Worm (Caenorhabditis elegans) whole organism, L1 larva: Measurements from ENCODE around the gene Y37B11A.3.
A peak's percentile ranks its signal among the peaks of the same experiment; 100 is the strongest.

ENCODE experiments used
- F16B12.6 ChIP-seq: fragments of 150-350 bp; optimal IDR thresholded peaks from 2 replicates; lab custom pipeline; 2014; ENCODE audit warnings: missing biosample characterization, missing genetic modification characterization
- aha-1 ChIP-seq: fragments of 150-350 bp; optimal IDR thresholded peaks from 2 replicates; lab custom pipeline; 2014; ENCODE audit warnings: missing biosample characterization, missing genetic modification characterization
- alr-1 ChIP-seq: fragments of 200-800 bp; sonication (Bioruptor generic); optimal IDR thresholded peaks from 2 replicates; lab custom pipeline; 2018; ENCODE audit warnings: borderline replicate concordance, mild to moderate bottlenecking, missing genetic modification characterization, missing compliant biosample characterization
- aly-2 ChIP-seq: fragments of 150-350 bp; optimal IDR thresholded peaks from 2 replicates; lab custom pipeline; 2014; ENCODE audit warnings: missing biosample characterization, missing genetic modification characterization
- ama-1 ChIP-seq: fragments of 150-350 bp; optimal IDR thresholded peaks from 2 replicates; lab custom pipeline; 2014
- blmp-1 ChIP-seq: fragments of 150-350 bp; optimal IDR thresholded peaks from 2 replicates; lab custom pipeline; 2014; ENCODE audit warnings: missing biosample characterization, missing genetic modification characterization
- ceh-8 ChIP-seq: fragments of 200-800 bp; sonication (Bioruptor generic); optimal IDR thresholded peaks from 2 replicates; lab custom pipeline; 2018; ENCODE audit warnings: mild to moderate bottlenecking, missing genetic modification characterization, moderate library complexity, missing compliant biosample characterization
- ceh-82 ChIP-seq, 3 experiments: fragments of 150-350 bp in 1 of 3; sonication (generic microtip) in 2 of 3; optimal IDR thresholded peaks; 2 replicates each; lab custom pipeline; 2014 to 2017; ENCODE audit warnings: missing biosample characterization in 3 of 3, missing genetic modification characterization in 3 of 3
- ceh-88 ChIP-seq: fragments of 200-800 bp; sonication (Bioruptor generic); IDR thresholded peaks from 2 replicates; pipeline ENCODE4 v1.3.6; 2022; ENCODE audit warnings: missing genetic modification characterization, missing compliant biosample characterization
- efl-3 ChIP-seq: fragments of 200-800 bp; sonication (Bioruptor generic); optimal IDR thresholded peaks from 2 replicates; lab custom pipeline; 2018; ENCODE audit warnings: mild to moderate bottlenecking, missing genetic modification characterization, missing compliant biosample characterization
- elt-3 ChIP-seq, 6 experiments: fragments of 150-350 bp in 1 of 6; sonication (generic microtip); optimal IDR thresholded peaks; 2 replicates each; lab custom pipeline; 2017 to 2018; ENCODE audit warnings: missing biosample characterization in 6 of 6, missing genetic modification characterization in 6 of 6, inconsistent platforms in 1 of 6
- ets-5 ChIP-seq: fragments of 200-800 bp; sonication (Bioruptor generic); IDR thresholded peaks from 2 replicates; pipeline ENCODE4 v1.3.6; 2022; ENCODE audit warnings: missing genetic modification characterization, missing compliant biosample characterization
- fkh-4 ChIP-seq: sonication (generic microtip); optimal IDR thresholded peaks from 2 replicates; lab custom pipeline; 2016; ENCODE audit warnings: missing compliant biosample characterization, missing genetic modification characterization, borderline replicate concordance
- grh-1 ChIP-seq: fragments of 200-800 bp; sonication (Bioruptor generic); IDR thresholded peaks from 2 replicates; pipeline ENCODE4 v1.3.6; 2022; ENCODE audit warnings: missing genetic modification reagents, missing genetic modification characterization, missing compliant biosample characterization
- hlh-4 ChIP-seq: sonication (generic microtip); optimal IDR thresholded peaks from 2 replicates; lab custom pipeline; 2016; ENCODE audit warnings: mild to moderate bottlenecking, missing genetic modification characterization, missing compliant biosample characterization
- hpl-2 ChIP-seq: fragments of 150-350 bp; optimal IDR thresholded peaks from 2 replicates; lab custom pipeline; 2014; ENCODE audit warnings: missing biosample characterization, missing genetic modification reagents, missing genetic modification characterization
- irx-1 ChIP-seq: sonication (generic microtip); optimal IDR thresholded peaks from 2 replicates; lab custom pipeline; 2016; ENCODE audit warnings: missing genetic modification characterization, missing compliant biosample characterization
- jun-1 ChIP-seq: fragments of 150-350 bp; optimal IDR thresholded peaks from 2 replicates; lab custom pipeline; 2014; ENCODE audit warnings: missing biosample characterization, missing genetic modification reagents, missing genetic modification characterization
- lin-13 ChIP-seq: fragments of 150-350 bp; optimal IDR thresholded peaks from 2 replicates; lab custom pipeline; 2014; ENCODE audit warnings: missing biosample characterization, missing genetic modification reagents, missing genetic modification characterization
- lin-14 ChIP-seq: fragments of 200-800 bp; sonication (Bioruptor generic); optimal IDR thresholded peaks from 2 replicates; lab custom pipeline; 2018; ENCODE audit warnings: mild to moderate bottlenecking, missing genetic modification characterization, moderate library complexity, missing compliant biosample characterization
- lin-15B ChIP-seq: fragments of 150-350 bp; sonication (generic microtip); optimal IDR thresholded peaks from 3 replicates; lab custom pipeline; 2014; ENCODE audit warnings: missing biosample characterization, missing genetic modification characterization
- lir-3 ChIP-seq: sonication (generic microtip); optimal IDR thresholded peaks from 2 replicates; lab custom pipeline; 2016; ENCODE audit warnings: mild to moderate bottlenecking, missing genetic modification characterization, moderate library complexity, missing compliant biosample characterization; ENCODE audit not compliant: poor library complexity
- mef-2 ChIP-seq: fragments of 150-350 bp; optimal IDR thresholded peaks from 2 replicates; lab custom pipeline; 2014; ENCODE audit warnings: missing biosample characterization, missing genetic modification characterization
- mep-1 ChIP-seq: fragments of 150-350 bp; optimal IDR thresholded peaks from 2 replicates; lab custom pipeline; 2014; ENCODE audit warnings: missing biosample characterization, missing genetic modification characterization
- nhr-12 ChIP-seq: sonication (generic microtip); optimal IDR thresholded peaks from 2 replicates; lab custom pipeline; 2017; ENCODE audit warnings: missing biosample characterization, missing genetic modification characterization
- nhr-20 ChIP-seq: sonication (generic microtip); optimal IDR thresholded peaks from 2 replicates; lab custom pipeline; 2016; ENCODE audit warnings: mild to moderate bottlenecking, missing genetic modification characterization, missing compliant biosample characterization
- nhr-237 ChIP-seq: fragments of 150-350 bp; optimal IDR thresholded peaks from 2 replicates; lab custom pipeline; 2014; ENCODE audit warnings: missing biosample characterization, missing genetic modification characterization
- nhr-28 ChIP-seq: fragments of 150-350 bp; optimal IDR thresholded peaks from 2 replicates; lab custom pipeline; 2014; ENCODE audit warnings: missing biosample characterization, missing genetic modification characterization
- nhr-76 ChIP-seq: sonication (generic microtip); optimal IDR thresholded peaks from 2 replicates; lab custom pipeline; 2017; ENCODE audit warnings: missing biosample characterization, missing genetic modification characterization
- nhr-85 ChIP-seq: sonication (generic microtip); peaks from one replicate; lab custom pipeline; 2016; ENCODE audit warnings: missing genetic modification characterization, inconsistent platforms, missing compliant biosample characterization
- pag-3 ChIP-seq: sonication (generic microtip); optimal IDR thresholded peaks from 2 replicates; lab custom pipeline; 2017; ENCODE audit warnings: missing genetic modification characterization, mild to moderate bottlenecking, missing compliant biosample characterization, antibody characterized with exemption, borderline replicate concordance; ENCODE audit not compliant: insufficient read depth
- pqm-1 ChIP-seq: sonication (generic microtip); optimal IDR thresholded peaks from 3 replicates; lab custom pipeline; 2017; ENCODE audit warnings: missing biosample characterization, missing genetic modification characterization
- rnt-1 ChIP-seq: sonication (generic microtip); optimal IDR thresholded peaks from 2 replicates; lab custom pipeline; 2016; ENCODE audit warnings: mild to moderate bottlenecking, missing genetic modification characterization, moderate library complexity, missing compliant biosample characterization
- skn-1 ChIP-seq: fragments of 150-350 bp; optimal IDR thresholded peaks from 2 replicates; lab custom pipeline; 2014; ENCODE audit warnings: missing biosample characterization, missing genetic modification characterization
- snu-23 ChIP-seq: sonication (generic microtip); optimal IDR thresholded peaks from 2 replicates; lab custom pipeline; 2016; ENCODE audit warnings: missing genetic modification characterization, missing compliant biosample characterization
- sptf-1 ChIP-seq: fragments of 150-350 bp; optimal IDR thresholded peaks from 2 replicates; lab custom pipeline; 2014; ENCODE audit warnings: missing biosample characterization, missing genetic modification characterization
- sup-37 ChIP-seq: fragments of 200-800 bp; sonication (Bioruptor generic); optimal IDR thresholded peaks from 2 replicates; lab custom pipeline; 2018; ENCODE audit warnings: mild to moderate bottlenecking, missing genetic modification characterization, missing compliant biosample characterization
- swsn-7 ChIP-seq: sonication (generic microtip); optimal IDR thresholded peaks from 2 replicates; lab custom pipeline; 2016; ENCODE audit warnings: missing genetic modification characterization, missing compliant biosample characterization
- tbx-2 ChIP-seq: sonication (generic microtip); optimal IDR thresholded peaks from 2 replicates; lab custom pipeline; 2016; ENCODE audit warnings: missing genetic modification characterization, missing compliant biosample characterization
- tlp-1 ChIP-seq: fragments of 150-350 bp; optimal IDR thresholded peaks from 2 replicates; lab custom pipeline; 2014; ENCODE audit warnings: missing biosample characterization, missing genetic modification characterization
- unc-30 ChIP-seq: sonication (generic microtip); optimal IDR thresholded peaks from 2 replicates; lab custom pipeline; 2017; ENCODE audit warnings: missing biosample characterization, missing genetic modification characterization
- unc-62 ChIP-seq: fragments of 150-350 bp; optimal IDR thresholded peaks from 2 replicates; lab custom pipeline; 2014; ENCODE audit warnings: missing biosample characterization, missing genetic modification reagents, missing genetic modification characterization
- unc-86 ChIP-seq: sonication (generic microtip); optimal IDR thresholded peaks from 2 replicates; lab custom pipeline; 2016; ENCODE audit warnings: missing genetic modification characterization, missing compliant biosample characterization
- unc-98 ChIP-seq: fragments of 200-800 bp; sonication (Bioruptor generic); IDR thresholded peaks from 2 replicates; pipeline ENCODE4 v1.3.6; 2022; ENCODE audit warnings: missing genetic modification characterization, missing compliant biosample characterization
- xbp-1 ChIP-seq: sonication (generic microtip); optimal IDR thresholded peaks from 2 replicates; lab custom pipeline; 2016; ENCODE audit warnings: missing genetic modification characterization, missing compliant biosample characterization
- zag-1 ChIP-seq: fragments of 150-350 bp; optimal IDR thresholded peaks from 2 replicates; lab custom pipeline; 2014; ENCODE audit warnings: missing biosample characterization, missing genetic modification characterization
- zip-4 ChIP-seq: fragments of 200-800 bp; sonication (Bioruptor generic); optimal IDR thresholded peaks from 2 replicates; lab custom pipeline; 2018; ENCODE audit warnings: mild to moderate bottlenecking, missing genetic modification characterization, moderate library complexity, missing compliant biosample characterization
- ztf-11 ChIP-seq, 2 experiments: sonication (generic microtip); optimal IDR thresholded peaks; 2 replicates each; lab custom pipeline; 2016 to 2017; ENCODE audit warnings: missing genetic modification characterization in 2 of 2, missing biosample characterization in 1 of 2, missing compliant biosample characterization in 1 of 2
- ztf-4 ChIP-seq: fragments of 150-350 bp; optimal IDR thresholded peaks from 2 replicates; lab custom pipeline; 2014; ENCODE audit warnings: missing biosample characterization, missing genetic modification characterization

Gene Y37B11A.3

DNA sequence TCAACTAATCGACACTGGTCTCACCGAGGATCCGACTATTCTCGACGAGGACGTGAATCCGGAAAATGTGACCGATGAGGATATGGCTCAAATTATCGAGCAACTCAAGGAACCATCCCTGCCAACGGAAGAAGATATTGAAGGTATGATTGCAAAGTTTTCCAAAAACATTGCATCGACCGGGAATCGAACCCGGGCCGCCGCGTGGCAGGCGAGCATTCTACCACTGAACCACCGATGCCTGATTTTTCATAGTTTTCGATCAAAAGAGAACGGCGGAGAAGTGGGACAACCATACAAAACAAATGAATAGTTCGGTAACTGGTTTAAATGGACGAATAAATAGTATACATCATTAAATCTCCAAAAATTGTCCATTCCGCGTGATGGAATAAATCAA, 23.2 kb downstream of the Y37B11A.3 start:
- TF ChIP-seq blmp-1 (tag; lab: Kevin White, UChicago) (no peak), aha-1 (tag; lab: Kevin White, UChicago) (no peak), nhr-76 (no peak), nhr-85 (tag; lab: Kevin White, UChicago) (no peak), rnt-1 (tag; lab: Kevin White, UChicago) (no peak), fkh-4 (tag; lab: Kevin White, UChicago) (no peak), lin-13 (GFP tag; lab: Kevin White, UChicago) (no peak), sptf-1 (tag; lab: Kevin White, UChicago) (no peak)

DNA sequence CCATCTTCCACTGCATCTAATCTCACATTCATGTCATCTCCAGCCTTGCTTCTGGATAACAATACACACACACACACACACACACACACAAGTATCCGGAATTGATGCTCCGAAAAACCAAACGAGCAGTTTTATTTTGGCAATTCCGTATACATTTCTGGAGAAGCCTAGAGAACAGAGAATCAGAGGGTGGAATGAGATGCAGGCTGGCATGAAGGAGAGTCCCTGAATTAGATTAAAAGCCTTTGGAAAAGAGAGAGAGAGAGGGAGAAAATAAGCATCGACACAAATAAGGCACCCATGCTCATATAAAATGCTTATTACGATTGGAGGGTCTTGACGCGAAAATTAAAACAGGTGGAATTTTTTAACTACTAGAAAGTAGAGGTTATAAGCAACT, 24.4 kb downstream of the Y37B11A.3 start:
- TF ChIP-seq lin-14 (GFP tag; lab: Kevin White, UChicago) (peak; percentile 60), mef-2 (tag; lab: Kevin White, UChicago) (no peak)

DNA sequence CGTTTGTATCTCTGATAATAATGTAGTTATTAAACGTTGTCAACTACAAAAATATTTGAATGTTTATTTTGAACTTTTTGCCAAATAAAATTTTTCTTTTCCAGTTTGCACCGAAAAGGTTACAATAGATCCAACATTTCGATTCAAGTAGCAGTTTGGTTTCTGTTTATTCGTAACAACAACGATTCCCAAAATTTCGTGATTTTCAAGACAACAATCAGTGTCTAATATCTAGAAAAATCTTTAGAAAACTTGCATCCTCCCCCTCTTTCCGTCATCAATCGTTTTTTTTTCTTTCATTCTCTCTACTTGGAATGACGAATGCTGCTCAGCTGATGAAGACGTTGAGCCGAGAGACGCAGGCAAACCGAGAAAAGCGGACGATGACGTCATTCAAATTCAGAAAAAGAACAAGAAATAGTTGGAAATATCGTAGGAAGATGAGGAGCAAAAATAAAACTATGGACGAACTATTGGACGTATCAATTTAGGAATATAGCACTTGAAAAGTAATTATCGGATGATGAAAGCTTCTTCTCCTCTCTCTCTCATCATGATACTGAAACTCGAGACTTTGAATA, 26.5 kb downstream of the Y37B11A.3 start:
- no peak for TF ChIP-seq ets-5 (GFP tag; lab: Robert Waterston, UW)
- no peak for TF ChIP-seq nhr-85 (tag; lab: Kevin White, UChicago)
- TF ChIP-seq nhr-20 (tag; lab: Kevin White, UChicago): peak; percentile 37
- no peak for TF ChIP-seq F16B12.6 (tag; lab: Kevin White, UChicago)
- TF ChIP-seq lin-15B (tag; lab: Kevin White, UChicago): no peak
- TF ChIP-seq unc-86 (tag; lab: Kevin White, UChicago): peak; percentile 81
- peak; percentile 29 for TF ChIP-seq lir-3 (tag; lab: Kevin White, UChicago)
- peak; percentile 60 for TF ChIP-seq xbp-1
- no peak for TF ChIP-seq unc-30
- TF ChIP-seq hpl-2 (GFP tag; lab: Kevin White, UChicago): no peak
- TF ChIP-seq tbx-2 (tag; lab: Kevin White, UChicago): peak; percentile 49
- TF ChIP-seq skn-1 (tag; lab: Kevin White, UChicago): no peak
- no peak for TF ChIP-seq sup-37 (GFP tag; lab: Kevin White, UChicago)
- TF ChIP-seq pqm-1: no peak
- TF ChIP-seq tlp-1: no peak
- TF ChIP-seq aly-2: no peak
- TF ChIP-seq zip-4 (GFP tag; lab: Kevin White, UChicago): no peak
- TF ChIP-seq irx-1: peak; percentile 52
- TF ChIP-seq mep-1: peak; percentile 62
- TF ChIP-seq unc-98 (GFP tag; lab: Robert Waterston, UW): no peak
- no peak for TF ChIP-seq jun-1 (tag; lab: Kevin White, UChicago)
- no peak for TF ChIP-seq unc-62 (GFP tag; lab: Kevin White, UChicago)
- no peak for TF ChIP-seq elt-3 (tag; optimal IDR thresholded peaks at IDR 0.05; lab: Kevin White, UChicago)
- no peak for TF ChIP-seq zag-1 (tag; lab: Kevin White, UChicago)
- TF ChIP-seq grh-1: no peak
- peak in 1 of 2 experiments; percentile 19 for TF ChIP-seq ztf-11 (tag; optimal IDR thresholded peaks at IDR 0.05; lab: Kevin White, UChicago)
- no peak for TF ChIP-seq efl-3 (GFP tag; lab: Kevin White, UChicago)
- peak; percentile 24 to 43 (median 24) for TF ChIP-seq ceh-82 (tag; optimal IDR thresholded peaks at IDR 0.05; lab: Kevin White, UChicago)
- peak; percentile 77 for TF ChIP-seq swsn-7 (tag; lab: Kevin White, UChicago)
- peak; percentile 42 for TF ChIP-seq lin-13 (GFP tag; lab: Kevin White, UChicago)
- TF ChIP-seq nhr-12: no peak
- TF ChIP-seq alr-1: no peak
- TF ChIP-seq blmp-1 (tag; lab: Kevin White, UChicago): no peak
- no peak for TF ChIP-seq fkh-4 (tag; lab: Kevin White, UChicago)
- no peak for TF ChIP-seq ama-1 (lab: Kevin White, UChicago)
- no peak for TF ChIP-seq ceh-8
- TF ChIP-seq nhr-237: no peak
- TF ChIP-seq pag-3 (tag; lab: Kevin White, UChicago): no peak
- no peak for TF ChIP-seq hlh-4 (tag; lab: Kevin White, UChicago)
- peak; percentile 27 for TF ChIP-seq snu-23 (GFP tag; lab: Kevin White, UChicago)
- 0 out of 2 replicates have a peak, but pooled peaks have one; percentile 7 for TF ChIP-seq ceh-88
- no peak for TF ChIP-seq nhr-28 (tag; lab: Kevin White, UChicago)
- peak; percentile 65 for TF ChIP-seq ztf-4 (tag; lab: Kevin White, UChicago)
